Worm (Caenorhabditis elegans): Measurements from ENCODE around the gene ZK418.6.

DNA sequence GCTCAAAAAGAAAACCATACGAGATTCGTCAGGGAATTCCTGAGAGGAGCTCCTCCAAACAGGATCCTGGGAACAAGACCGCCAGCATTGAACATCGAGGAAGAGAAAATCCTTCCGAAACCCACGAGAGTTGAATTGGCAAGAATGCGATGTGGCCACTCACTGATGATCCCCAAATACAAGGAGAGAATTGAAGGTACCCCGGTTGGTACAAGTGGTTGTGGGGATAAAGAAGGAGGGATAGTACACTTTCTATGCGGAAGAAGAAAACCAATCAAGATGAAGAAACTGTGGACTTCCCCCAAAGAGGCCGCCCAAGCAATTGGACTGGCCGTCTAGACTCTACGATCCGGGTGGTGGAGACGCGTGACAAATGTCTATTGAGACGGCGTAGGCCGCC lies 15.6 kb downstream of the ZK418.6 start:
- no peak for TF ChIP-seq rnt-1 (tag; optimal IDR thresholded peaks at IDR 0.05)
- TF ChIP-seq unc-86 (tag; optimal IDR thresholded peaks at IDR 0.05) = no peak
- no peak for TF ChIP-seq ceh-9 (tag; optimal IDR thresholded peaks at IDR 0.05)
- TF ChIP-seq hlh-30 (tag; optimal IDR thresholded peaks at IDR 0.05; ENCODE audit: insufficient read depth) = no peak
- TF ChIP-seq unc-3 (GFP tag; conservative IDR thresholded peaks at IDR 0.05) = no peak
- TF ChIP-seq unc-3 (tag; optimal IDR thresholded peaks at IDR 0.05) = no peak
- no peak for TF ChIP-seq Y22D7AL.16 (tag; optimal IDR thresholded peaks at IDR 0.05)
- TF ChIP-seq fkh-10 (GFP tag; optimal IDR thresholded peaks at IDR 0.05) = no peak
- no peak for TF ChIP-seq sox-4 (tag; optimal IDR thresholded peaks at IDR 0.05)
- no peak for TF ChIP-seq madf-2 (tag; optimal IDR thresholded peaks at IDR 0.05)
- no peak for TF ChIP-seq pros-1 (tag; optimal IDR thresholded peaks at IDR 0.05)
- no peak for TF ChIP-seq pat-9 (tag; optimal IDR thresholded peaks at IDR 0.05)
